Fruit fly (Drosophila melanogaster) whole organism, embryonic: Measurements from ENCODE around the gene CCT3.

Experiments
- Adf1 ChIP-seq: fragments of 200-800 bp; sonication (Bioruptor generic); IDR thresholded peaks from 2 replicates; pipeline ENCODE4 v1.3.6; 2022; ENCODE audit warnings: missing biosample characterization, missing genetic modification characterization
- Atf6 ChIP-seq: fragments of 200-800 bp; sonication (Bioruptor generic); IDR thresholded peaks from 2 replicates; pipeline ENCODE4 v1.3.6; 2022; ENCODE audit warnings: missing biosample characterization, missing genetic modification characterization
- B-H1 ChIP-seq: fragments of 200-800 bp; sonication (Bioruptor generic); IDR thresholded peaks from 3 replicates; pipeline ENCODE4 v1.3.6; 2022; ENCODE audit warnings: missing biosample characterization, missing genetic modification characterization
- BEAF-32 ChIP-seq: fragments of 200-800 bp; sonication (Bioruptor generic); optimal IDR thresholded peaks from 3 replicates; lab custom pipeline; 2017; ENCODE audit warnings: missing biosample characterization, missing genetic modification characterization, mild to moderate bottlenecking, moderate library complexity, missing genetic modification reagents
- Bteb2 ChIP-seq: fragments of 200-800 bp; sonication (Bioruptor generic); optimal IDR thresholded peaks from 2 replicates; lab custom pipeline; 2016; ENCODE audit warnings: missing biosample characterization, missing genetic modification characterization
- CG10267 ChIP-seq: fragments of 200-800 bp; sonication (Bioruptor generic); optimal IDR thresholded peaks from 2 replicates; lab custom pipeline; 2018; ENCODE audit warnings: missing biosample characterization, mild to moderate bottlenecking, missing genetic modification characterization, moderate library complexity
- CG10543 ChIP-seq: fragments of 200-800 bp; sonication (Bioruptor generic); optimal IDR thresholded peaks from 3 replicates; lab custom pipeline; 2017; ENCODE audit warnings: missing biosample characterization, mild to moderate bottlenecking, missing genetic modification characterization, moderate library complexity
- CG10565 ChIP-seq: fragments of 200-800 bp; sonication (Bioruptor generic); optimal IDR thresholded peaks from 3 replicates; lab custom pipeline; 2016; ENCODE audit warnings: missing biosample characterization, mild to moderate bottlenecking, missing genetic modification characterization
- CG11456 ChIP-seq: fragments of 200-800 bp; sonication (Bioruptor generic); IDR thresholded peaks from 3 replicates; pipeline ENCODE4 v1.3.6; 2022; ENCODE audit warnings: missing biosample characterization, missing genetic modification characterization
- CG12391 ChIP-seq: fragments of 200-800 bp; sonication (Bioruptor generic); optimal IDR thresholded peaks from 3 replicates; lab custom pipeline; 2018; ENCODE audit warnings: missing biosample characterization, mild to moderate bottlenecking, missing genetic modification characterization, moderate library complexity
- CG1647 ChIP-seq: fragments of 200-800 bp; sonication (Bioruptor generic); optimal IDR thresholded peaks from 3 replicates; lab custom pipeline; 2016; ENCODE audit warnings: missing biosample characterization, missing genetic modification characterization
- CG17385 ChIP-seq: fragments of 200-800 bp; sonication (Bioruptor generic); optimal IDR thresholded peaks from 3 replicates; lab custom pipeline; 2018; ENCODE audit warnings: missing biosample characterization, mild to moderate bottlenecking, missing genetic modification characterization
- CG17802 ChIP-seq: fragments of 200-800 bp; sonication (Bioruptor generic); optimal IDR thresholded peaks from 2 replicates; lab custom pipeline; 2018; ENCODE audit warnings: missing biosample characterization, mild to moderate bottlenecking, missing genetic modification characterization, moderate library complexity
- CG18764 ChIP-seq: fragments of 200-800 bp; sonication (Bioruptor generic); optimal IDR thresholded peaks from 3 replicates; lab custom pipeline; 2016; ENCODE audit warnings: missing biosample characterization, missing genetic modification characterization
- CG7987 ChIP-seq: fragments of 200-800 bp; sonication (Bioruptor generic); optimal IDR thresholded peaks from 2 replicates; lab custom pipeline; 2018; ENCODE audit warnings: missing biosample characterization, mild to moderate bottlenecking, missing genetic modification characterization, moderate library complexity
- CG8924 ChIP-seq: fragments of 200-800 bp; optimal IDR thresholded peaks from 3 replicates; lab custom pipeline; 2019; ENCODE audit warnings: missing biosample characterization, mild to moderate bottlenecking, missing genetic modification characterization, moderate library complexity
- CG9932 ChIP-seq: fragments of 200-800 bp; sonication (Bioruptor generic); IDR thresholded peaks from 2 replicates; pipeline ENCODE4 v1.3.6; 2022; ENCODE audit warnings: missing biosample characterization, missing genetic modification characterization
- CkIIα-i1 ChIP-seq: fragments of 200-800 bp; sonication (Bioruptor generic); IDR thresholded peaks from 2 replicates; pipeline ENCODE4 v1.3.6; 2022; ENCODE audit warnings: missing biosample characterization, missing genetic modification characterization
- Dad ChIP-seq: fragments of 200-800 bp; sonication (Bioruptor generic); optimal IDR thresholded peaks from 3 replicates; lab custom pipeline; 2016; ENCODE audit warnings: missing biosample characterization, missing genetic modification characterization
- Deaf1 ChIP-seq: fragments of 200-800 bp; optimal IDR thresholded peaks from 3 replicates; lab custom pipeline; 2019; ENCODE audit warnings: missing biosample characterization, mild to moderate bottlenecking, missing genetic modification characterization, moderate library complexity
- Dip3 ChIP-seq: fragments of 200-800 bp; sonication (Bioruptor generic); optimal IDR thresholded peaks from 3 replicates; lab custom pipeline; 2016; ENCODE audit warnings: missing biosample characterization, missing genetic modification characterization
- Drgx ChIP-seq: fragments of 200-800 bp; sonication (Bioruptor generic); IDR thresholded peaks from 2 replicates; pipeline ENCODE4 v1.3.6; 2022; ENCODE audit warnings: missing biosample characterization, missing genetic modification characterization
- MBD-R2 ChIP-seq: fragments of 200-800 bp; sonication (Bioruptor generic); IDR thresholded peaks from 2 replicates; pipeline ENCODE4 v1.3.6; 2022; ENCODE audit warnings: missing biosample characterization, missing genetic modification characterization
- Myb ChIP-seq: fragments of 200-800 bp; sonication (Bioruptor generic); optimal IDR thresholded peaks from 2 replicates; lab custom pipeline; 2016; ENCODE audit warnings: missing biosample characterization, missing genetic modification characterization
- NC2α ChIP-seq: fragments of 200-800 bp; sonication (Bioruptor generic); optimal IDR thresholded peaks from 2 replicates; lab custom pipeline; 2016; ENCODE audit warnings: missing biosample characterization, missing genetic modification characterization
- Neu2 ChIP-seq: fragments of 200-800 bp; sonication (Bioruptor generic); optimal IDR thresholded peaks from 3 replicates; lab custom pipeline; 2016; ENCODE audit warnings: missing biosample characterization, missing genetic modification characterization, borderline replicate concordance
- Opbp ChIP-seq: fragments of 200-800 bp; sonication (Bioruptor generic); IDR thresholded peaks from 3 replicates; pipeline ENCODE4 v1.3.6; 2022; ENCODE audit warnings: missing biosample characterization, missing genetic modification characterization; ENCODE audit not compliant: partially characterized antibody
- Optix ChIP-seq: fragments of 200-800 bp; sonication (Bioruptor generic); IDR thresholded peaks from 3 replicates; pipeline ENCODE4 v1.3.6; 2022; ENCODE audit warnings: missing biosample characterization, missing genetic modification characterization
- Poxn ChIP-seq: fragments of 200-800 bp; sonication (Bioruptor generic); IDR thresholded peaks from 2 replicates; pipeline ENCODE4 v1.3.6; 2022; ENCODE audit warnings: missing biosample characterization, missing genetic modification characterization
- Ravus ChIP-seq: fragments of 200-800 bp; sonication (Bioruptor generic); IDR thresholded peaks from 2 replicates; pipeline ENCODE4 v1.3.6; 2022; ENCODE audit warnings: missing biosample characterization, missing genetic modification characterization
- Spps ChIP-seq: fragments of 200-800 bp; sonication (Bioruptor generic); optimal IDR thresholded peaks from 2 replicates; lab custom pipeline; 2018; ENCODE audit warnings: missing biosample characterization, mild to moderate bottlenecking, missing genetic modification characterization
- ato ChIP-seq: fragments of 200-800 bp; sonication (Bioruptor generic); IDR thresholded peaks from 2 replicates; pipeline ENCODE4 v1.3.6; 2022; ENCODE audit warnings: missing biosample characterization, missing genetic modification characterization; ENCODE audit not compliant: partially characterized antibody
- chinmo ChIP-seq: fragments of 200-800 bp; sonication (Bioruptor generic); IDR thresholded peaks from 4 replicates; pipeline ENCODE4 v1.3.6; 2022; ENCODE audit warnings: missing biosample characterization, missing genetic modification characterization; ENCODE audit not compliant: partially characterized antibody
- chm ChIP-seq: fragments of 200-800 bp; sonication (Bioruptor generic); IDR thresholded peaks from 2 replicates; pipeline ENCODE4 v1.3.6; 2022; ENCODE audit warnings: missing biosample characterization, missing genetic modification characterization
- dimm ChIP-seq: fragments of 200-800 bp; sonication (Bioruptor generic); IDR thresholded peaks from 2 replicates; pipeline ENCODE4 v1.3.6; 2022; ENCODE audit warnings: missing biosample characterization, missing genetic modification characterization
- exex ChIP-seq: fragments of 200-800 bp; sonication (Bioruptor generic); optimal IDR thresholded peaks from 4 replicates; lab custom pipeline; 2018; ENCODE audit warnings: missing biosample characterization, mild to moderate bottlenecking, missing genetic modification characterization, moderate library complexity
- h ChIP-seq: fragments of >200 bp; optimal IDR thresholded peaks from 2 replicates; lab custom pipeline; 2017
- lov ChIP-seq, 2 experiments: fragments of 200-800 bp in 1 of 2; fragments of >200 bp in 1 of 2; sonication (Bioruptor generic) in 1 of 2; IDR thresholded peaks in 1 of 2; optimal IDR thresholded peaks in 1 of 2; 2 replicates in 1 of 2; 3 replicates in 1 of 2; pipeline versions ENCODE4 v1.3.6 to Lab custom; 2017 to 2022; ENCODE audit warnings: missing biosample characterization in 1 of 2, missing genetic modification characterization in 1 of 2
- onecut ChIP-seq: fragments of 200-800 bp; sonication (Bioruptor generic); IDR thresholded peaks from 2 replicates; pipeline ENCODE4 v1.3.6; 2022; ENCODE audit warnings: missing biosample characterization, missing genetic modification characterization
- pan ChIP-seq, 4 experiments: fragments of >200 bp in 3 of 4; fragments of 200-800 bp in 1 of 4; sonication (Bioruptor generic) in 1 of 4; optimal IDR thresholded peaks in 3 of 4; IDR thresholded peaks in 1 of 4; 2 replicates each; pipeline versions ENCODE4 v1.3.6 to Lab custom; 2017 to 2022; ENCODE audit warnings: missing biosample characterization in 2 of 4, missing genetic modification characterization in 2 of 4, mixed read lengths in 1 of 4
- ranshi ChIP-seq: fragments of 200-800 bp; sonication (Bioruptor generic); IDR thresholded peaks from 2 replicates; pipeline ENCODE4 v1.3.6; 2022; ENCODE audit warnings: missing biosample characterization, missing genetic modification characterization
- sens-2 ChIP-seq: fragments of 200-800 bp; sonication (Bioruptor generic); IDR thresholded peaks from 2 replicates; pipeline ENCODE4 v1.3.6; 2022; ENCODE audit warnings: missing biosample characterization, missing genetic modification characterization
- sisA ChIP-seq: fragments of 200-800 bp; sonication (Bioruptor generic); IDR thresholded peaks from 2 replicates; pipeline ENCODE4 v1.3.6; 2022; ENCODE audit warnings: missing biosample characterization, missing genetic modification characterization
- slbo ChIP-seq: fragments of 200-800 bp; sonication (Bioruptor generic); IDR thresholded peaks from 2 replicates; pipeline ENCODE4 v1.3.6; 2022; ENCODE audit warnings: missing biosample characterization, missing genetic modification characterization
- sna ChIP-seq: fragments of 200-800 bp; sonication (Bioruptor generic); IDR thresholded peaks from 2 replicates; pipeline ENCODE4 v1.3.6; 2022; ENCODE audit warnings: missing biosample characterization, missing genetic modification characterization; ENCODE audit not compliant: partially characterized antibody
- sob ChIP-seq: fragments of 200-800 bp; sonication (Bioruptor generic); IDR thresholded peaks from 2 replicates; pipeline ENCODE4 v1.3.6; 2022; ENCODE audit warnings: missing biosample characterization, missing genetic modification characterization
- vvl ChIP-seq: fragments of 200-800 bp; sonication (Bioruptor generic); IDR thresholded peaks from 2 replicates; pipeline ENCODE4 v1.3.6; 2022; ENCODE audit warnings: missing biosample characterization, missing genetic modification characterization

Gene CCT3

dm6 chr3R:16655494-16656493 is 8.4 kb downstream of the CCT3 start, which contains the start of gene modSP (continued):
- TF ChIP-seq CG10543 (GFP tag; lab: Kevin White, UChicago): peak; percentile 16
- TF ChIP-seq onecut (GFP tag; lab: Robert Waterston, UW): peak; percentile 91
- TF ChIP-seq chm: peak; percentile 46; the same call in 1 of the 2 replicates
- peak; percentile 73 for TF ChIP-seq slbo (GFP tag; lab: Robert Waterston, UW)
- no peak for TF ChIP-seq Adf1
- TF ChIP-seq CG10565 (GFP tag; lab: Kevin White, UChicago): no peak
- peak; percentile 94 for TF ChIP-seq CG18764 (GFP tag; lab: Kevin White, UChicago)
- TF ChIP-seq Dad (GFP tag; lab: Kevin White, UChicago): no peak
- TF ChIP-seq CG10267 (tag; lab: Kevin White, UChicago): peak; percentile 35
- no peak for TF ChIP-seq exex (tag; lab: Kevin White, UChicago)
- no peak for TF ChIP-seq CG1647 (GFP tag; lab: Kevin White, UChicago)
- TF ChIP-seq CG12391: peak; percentile 50
- peak; percentile 81 for TF ChIP-seq Opbp (GFP tag; lab: Robert Waterston, UW)
- TF ChIP-seq dimm: no peak
- peak; percentile 15 for TF ChIP-seq Atf6
- TF ChIP-seq Poxn (GFP tag; lab: Robert Waterston, UW): no peak
- TF ChIP-seq pan (optimal IDR thresholded peaks at IDR 0.05; lab: Kevin White, UChicago): no peak
- TF ChIP-seq pan (GFP tag; optimal IDR thresholded peaks at IDR 0.05 in 1 of 2, IDR thresholded peaks at IDR 0.05 in 1 of 2): peak in 1 of 2 experiments; percentile 61
- TF ChIP-seq MBD-R2 (GFP tag; lab: Robert Waterston, UW): 0 out of 2 replicates have a peak, but pooled peaks have one; percentile 23
- no peak for TF ChIP-seq lov (optimal IDR thresholded peaks at IDR 0.05; lab: Kevin White, UChicago)
- TF ChIP-seq lov (GFP tag; IDR thresholded peaks at IDR 0.05; lab: Robert Waterston, UW): no peak
- TF ChIP-seq Bteb2 (GFP tag; lab: Kevin White, UChicago): peak; percentile 9
- peak; percentile 61 for TF ChIP-seq ranshi (GFP tag; lab: Robert Waterston, UW)
- no peak for TF ChIP-seq Spps (tag; lab: Kevin White, UChicago)
- no peak for TF ChIP-seq CG7987 (GFP tag; lab: Kevin White, UChicago)
- TF ChIP-seq h: no peak
- TF ChIP-seq ato (GFP tag; lab: Robert Waterston, UW): peak; percentile 85
- no peak for TF ChIP-seq CG17385
- TF ChIP-seq Ravus: no peak
- no peak; the same call in 1 of the 2 replicates for TF ChIP-seq Drgx
- TF ChIP-seq chinmo (GFP tag; lab: Robert Waterston, UW): peak; percentile 91
- peak; percentile 31; the same call in 1 of the 2 replicates for TF ChIP-seq sisA (GFP tag; lab: Robert Waterston, UW)
- TF ChIP-seq NC2α (GFP tag; lab: Kevin White, UChicago): no peak
- peak; percentile 61 for TF ChIP-seq vvl
- TF ChIP-seq Dip3 (GFP tag; lab: Kevin White, UChicago): no peak
- TF ChIP-seq Myb (GFP tag; lab: Kevin White, UChicago): peak; percentile 40
- peak; percentile 57 for TF ChIP-seq CG9932
- no peak for TF ChIP-seq CkIIα-i1 (GFP tag; lab: Robert Waterston, UW)
- TF ChIP-seq CG11456 (GFP tag; lab: Robert Waterston, UW): peak; percentile 69; the same call in 2 of the 3 replicates
- TF ChIP-seq sna (GFP tag; lab: Robert Waterston, UW): peak; percentile 63; the same call in 1 of the 2 replicates
- peak; percentile 35 for TF ChIP-seq CG8924
- TF ChIP-seq Neu2 (GFP tag; lab: Kevin White, UChicago): no peak
- TF ChIP-seq CG17802 (tag; lab: Kevin White, UChicago): no peak
- no peak for TF ChIP-seq sens-2 (GFP tag; lab: Robert Waterston, UW)
- peak; percentile 60 for TF ChIP-seq Deaf1
- peak; percentile 28; the same call in 1 of the 3 replicates for TF ChIP-seq Optix (GFP tag; lab: Robert Waterston, UW)
- TF ChIP-seq sob: peak; percentile 41; the same call in 1 of the 2 replicates
- peak; percentile 57 for TF ChIP-seq BEAF-32 (GFP tag; lab: Kevin White, UChicago)
- peak; percentile 21; the same call in 1 of the 3 replicates for TF ChIP-seq B-H1 (GFP tag; lab: Robert Waterston, UW)
